Worm (Caenorhabditis elegans): ENCODE measurements around the gene str-37.

Gene str-37

DNA sequence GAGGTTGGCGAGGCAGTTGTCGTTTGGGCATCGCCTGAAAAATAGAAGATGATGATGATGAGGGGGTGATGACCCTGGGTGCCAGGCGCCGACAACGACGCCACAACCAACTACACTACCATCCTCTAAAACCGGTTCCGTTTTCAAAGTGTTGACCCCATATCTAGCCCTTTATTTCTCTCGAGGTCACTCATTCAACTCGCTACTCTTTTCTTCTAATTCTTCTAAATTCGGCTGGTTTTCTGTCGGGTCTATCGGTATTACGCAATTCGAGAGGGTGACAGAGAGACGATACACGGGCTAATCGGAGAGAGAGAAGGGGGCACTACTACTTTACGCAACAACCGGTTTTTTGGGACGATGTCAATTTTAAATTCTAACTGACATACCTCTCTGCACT, 43.8 kb downstream of the str-37 start (continued):
- TF ChIP-seq let-607 (tag; optimal IDR thresholded peaks at IDR 0.05) (no peak), sptf-2 (GFP tag; optimal IDR thresholded peaks at IDR 0.05) (no peak), attf-5 (GFP tag; optimal IDR thresholded peaks at IDR 0.05) (no peak)

DNA sequence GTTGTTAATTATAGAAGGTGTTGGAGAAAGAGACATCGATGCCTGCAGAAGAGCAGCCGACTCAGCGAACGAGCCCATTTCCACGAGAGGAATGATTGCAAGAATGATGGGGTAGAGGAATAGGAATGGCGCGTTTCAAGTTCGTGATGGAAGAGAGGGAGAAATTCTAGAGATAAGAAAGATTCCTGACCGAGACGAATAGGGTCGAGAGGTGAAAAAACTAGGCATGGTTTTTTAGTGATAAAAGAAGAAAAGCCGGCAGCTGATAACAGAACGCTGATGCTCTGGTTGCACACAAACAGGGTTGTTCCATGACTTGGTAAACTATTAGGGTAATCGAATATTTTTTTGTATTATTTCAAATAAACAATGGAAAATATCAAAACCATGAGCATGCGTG, 45.3 kb downstream of the str-37 start:
- TF ChIP-seq egl-44 (GFP tag; IDR thresholded peaks at IDR 0.05) (0 out of 2 replicates have a peak, but pooled peaks have one; percentile 59), Y79H2A.3 (GFP tag; conservative IDR thresholded peaks at IDR 0.05) (no peak), cebp-1 (GFP tag; IDR thresholded peaks at IDR 0.05) (no peak), cebp-1 (tag; optimal IDR thresholded peaks at IDR 0.05) (peak; percentile 13), nhr-80 (tag; optimal IDR thresholded peaks at IDR 0.05) (peak; percentile 97), ztf-22 (GFP tag; optimal IDR thresholded peaks at IDR 0.05) (peak; percentile 52), ztf-3 (GFP tag; optimal IDR thresholded peaks at IDR 0.05) (no peak), B0035.1 (tag; optimal IDR thresholded peaks at IDR 0.05) (no peak), T07F8.4 (tag; optimal IDR thresholded peaks at IDR 0.05) (no peak), zfh-2 (GFP tag; conservative IDR thresholded peaks at IDR 0.05) (peak; percentile 50; the same call in 1 of the 2 replicates), dox-1 (GFP tag; IDR thresholded peaks at IDR 0.05) (peak; percentile 64)

DNA sequence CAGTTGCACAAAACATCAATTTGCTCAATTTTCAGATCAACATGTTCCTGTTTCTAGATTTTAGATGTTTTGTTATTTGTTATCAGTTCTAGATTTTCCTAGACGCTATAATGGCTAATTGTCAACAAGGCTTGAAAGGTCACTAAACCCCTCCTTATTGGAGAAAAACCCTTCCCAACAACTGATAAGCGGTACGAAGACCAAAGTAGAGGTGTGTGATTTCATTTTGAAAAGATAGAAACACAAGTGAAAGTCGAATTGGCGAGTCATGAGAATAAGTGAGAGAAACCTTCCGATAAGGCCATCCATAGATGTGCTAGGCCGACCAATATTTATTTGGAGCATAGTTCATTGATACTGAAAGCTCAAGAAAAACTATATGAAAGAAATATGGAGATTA, 46.1 kb downstream of the str-37 start:
- peak; percentile 41 for TF ChIP-seq atf-7 (tag; optimal IDR thresholded peaks at IDR 0.05)
- TF ChIP-seq egl-44 (GFP tag; IDR thresholded peaks at IDR 0.05): 0 out of 2 replicates have a peak, but pooled peaks have one; percentile 25
- TF ChIP-seq cebp-1 (GFP tag; IDR thresholded peaks at IDR 0.05): no peak
- TF ChIP-seq cebp-1 (tag; optimal IDR thresholded peaks at IDR 0.05): peak; percentile 21
- peak; percentile 6 for TF ChIP-seq madf-10 (tag; optimal IDR thresholded peaks at IDR 0.05)
- no peak for TF ChIP-seq dpl-1 (GFP tag; optimal IDR thresholded peaks at IDR 0.05)
- TF ChIP-seq sea-2 (GFP tag; IDR thresholded peaks at IDR 0.05): no peak
- peak; percentile 86 for TF ChIP-seq nhr-80 (tag; optimal IDR thresholded peaks at IDR 0.05)

DNA sequence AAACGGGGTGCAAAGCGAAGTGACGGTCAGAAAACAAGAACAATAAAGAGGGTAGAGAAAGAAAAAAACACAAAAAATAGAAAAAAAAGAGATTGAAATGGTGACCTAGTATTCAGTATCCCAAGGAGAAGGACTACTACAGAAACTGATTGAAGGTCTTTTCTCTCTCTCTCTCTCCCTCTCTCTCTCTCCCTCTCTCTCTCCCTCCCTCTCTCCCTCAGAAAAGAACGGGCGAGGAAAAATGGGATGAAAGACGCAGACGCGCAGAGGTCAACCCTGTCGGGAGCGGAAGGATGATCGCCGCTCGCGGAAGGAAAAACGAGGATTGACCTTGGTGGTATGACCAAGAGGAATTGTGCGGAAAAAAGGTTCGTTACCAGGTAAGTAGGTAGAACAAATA, 47.0 kb downstream of the str-37 start:
- no peak for TF ChIP-seq C06A6.2 (GFP tag; conservative IDR thresholded peaks at IDR 0.05)
- peak; percentile 50; the same call in 1 of the 2 replicates for TF ChIP-seq dox-1 (GFP tag; IDR thresholded peaks at IDR 0.05)
- TF ChIP-seq hsf-1 (GFP tag; IDR thresholded peaks at IDR 0.05): no peak
- peak; percentile 63 for TF ChIP-seq egrh-3 (GFP tag; IDR thresholded peaks at IDR 0.05)
- no peak for TF ChIP-seq tbx-9 (tag; optimal IDR thresholded peaks at IDR 0.05; ENCODE audit: borderline replicate concordance)
- TF ChIP-seq tbp1 (GFP tag; optimal IDR thresholded peaks at IDR 0.05): no peak
- TF ChIP-seq zfh-2 (GFP tag; conservative IDR thresholded peaks at IDR 0.05): peak; percentile 89
- no peak for TF ChIP-seq atf-7 (tag; optimal IDR thresholded peaks at IDR 0.05)
- peak; percentile 17 for TF ChIP-seq nhr-80 (tag; optimal IDR thresholded peaks at IDR 0.05)
- no peak for TF ChIP-seq ceh-58 (GFP tag; IDR thresholded peaks at IDR 0.05)

DNA sequence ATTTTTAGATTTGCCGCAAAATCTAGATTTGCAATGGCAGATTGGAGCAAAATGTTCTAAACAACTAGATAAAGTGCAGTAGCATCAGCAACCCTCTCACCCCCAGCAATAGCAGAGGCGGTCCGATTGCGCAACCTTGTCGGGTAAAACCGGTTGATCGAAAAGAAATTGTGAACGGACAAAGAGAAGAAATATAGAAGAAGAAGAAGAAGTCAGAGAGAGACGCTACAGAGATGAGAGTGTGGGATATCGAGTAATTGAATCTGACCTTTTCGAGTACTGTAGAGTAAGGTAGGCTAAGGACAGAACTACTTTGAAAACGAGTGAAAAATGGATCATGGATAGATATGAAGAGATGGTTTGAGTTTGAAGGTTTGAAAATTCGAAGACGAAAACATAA, 48.3 kb downstream of the str-37 start:
- TF ChIP-seq snpc-1.1 (tag; optimal IDR thresholded peaks at IDR 0.05; ENCODE audit: insufficient read depth) (no peak), cebp-1 (GFP tag; IDR thresholded peaks at IDR 0.05) (no peak), cebp-1 (tag; optimal IDR thresholded peaks at IDR 0.05) (peak; percentile 19)

DNA sequence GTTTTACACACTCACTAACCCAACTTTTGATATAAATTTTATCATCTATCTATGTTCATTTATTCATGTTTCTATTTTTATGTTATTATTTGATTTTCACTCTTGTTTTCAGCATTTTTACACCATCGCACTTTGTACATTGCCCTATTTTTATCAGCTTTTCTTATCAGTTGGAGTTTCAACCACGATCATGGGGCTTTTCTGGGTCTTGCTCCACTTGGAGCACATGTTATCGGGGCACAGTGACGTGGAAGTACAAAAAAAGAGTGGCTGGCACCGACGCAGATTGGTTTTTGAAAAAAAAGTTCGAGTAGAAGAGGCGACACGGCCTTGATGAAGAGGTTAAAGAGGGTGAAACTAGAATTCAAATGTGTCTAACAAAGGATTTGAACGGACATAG, 49.6 kb downstream of the str-37 start:
- no peak for TF ChIP-seq unc-130 (GFP tag; optimal IDR thresholded peaks at IDR 0.05)
- TF ChIP-seq T26A5.8 (tag; optimal IDR thresholded peaks at IDR 0.05): no peak
- no peak for TF ChIP-seq pbrm-1 (GFP tag; IDR thresholded peaks at IDR 0.05)
- no peak for TF ChIP-seq D2030.7 (GFP tag; IDR thresholded peaks at IDR 0.05)
- no peak for TF ChIP-seq nhr-179 (tag; optimal IDR thresholded peaks at IDR 0.05)
- no peak for TF ChIP-seq zfh-2 (GFP tag; conservative IDR thresholded peaks at IDR 0.05)
- peak; percentile 91 for TF ChIP-seq nhr-80 (tag; optimal IDR thresholded peaks at IDR 0.05)
- TF ChIP-seq ceh-58 (GFP tag; IDR thresholded peaks at IDR 0.05): no peak
- TF ChIP-seq T07F8.4 (tag; optimal IDR thresholded peaks at IDR 0.05): no peak
- TF ChIP-seq attf-5 (GFP tag; optimal IDR thresholded peaks at IDR 0.05): no peak
- TF ChIP-seq let-607 (tag; optimal IDR thresholded peaks at IDR 0.05): peak; percentile 79 to 91
- TF ChIP-seq F52B5.7 (tag; optimal IDR thresholded peaks at IDR 0.05): no peak
- no peak for TF ChIP-seq F57C9.4 (tag; optimal IDR thresholded peaks at IDR 0.05)
- no peak for TF ChIP-seq somi-1 (GFP tag; optimal IDR thresholded peaks at IDR 0.05)
- TF ChIP-seq mes-4 (tag; optimal IDR thresholded peaks at IDR 0.05): no peak
- TF ChIP-seq rpc-1 (optimal IDR thresholded peaks at IDR 0.05): no peak
- TF ChIP-seq rpc-1 (tag; optimal IDR thresholded peaks at IDR 0.05): no peak
- no peak for TF ChIP-seq F39B2.1 (GFP tag; IDR thresholded peaks at IDR 0.05)
- no peak for TF ChIP-seq ets-4 (GFP tag; optimal IDR thresholded peaks at IDR 0.05)
- no peak for TF ChIP-seq B0019.2 (GFP tag; conservative IDR thresholded peaks at IDR 0.05)
- no peak for TF ChIP-seq madf-3 (GFP tag; IDR thresholded peaks at IDR 0.05)
